Worm (Caenorhabditis elegans): ENCODE data around the gene tph-1.

- TF ChIP-seq ama-1 (optimal IDR thresholded peaks at IDR 0.05) (peak; percentile 69), tra-1 (GFP tag; IDR thresholded peaks at IDR 0.05) (no peak), nhr-237 (tag; optimal IDR thresholded peaks at IDR 0.05) (no peak), mdt-29 (GFP tag; IDR thresholded peaks at IDR 0.05) (no peak), zfp-3 (GFP tag; conservative IDR thresholded peaks at IDR 0.05) (no peak), ceh-82 (tag; optimal IDR thresholded peaks at IDR 0.05) (no peak)
Measured at ce11 chrII:7545364-7545763, 3.8 kb upstream of the tph-1 start.

Measured in whole organism, L4 larva.